Fruit fly (Drosophila melanogaster) whole organism, embryonic: Measurements from ENCODE around the gene CG10750.
A peak's percentile ranks its signal among the peaks of the same experiment; 100 is the strongest.

Source experiments
- CG10321 ChIP-seq: fragments of 200-800 bp; sonication (Bioruptor generic); IDR thresholded peaks from 2 replicates; pipeline ENCODE4 v1.3.6; 2022; ENCODE audit warnings: missing biosample characterization, missing genetic modification characterization
- CG11723 ChIP-seq: fragments of 200-800 bp; sonication (Bioruptor generic); optimal IDR thresholded peaks from 2 replicates; lab custom pipeline; 2017; ENCODE audit warnings: missing biosample characterization, mild to moderate bottlenecking, missing genetic modification characterization
- CG12942 ChIP-seq: fragments of 200-800 bp; sonication (Bioruptor generic); optimal IDR thresholded peaks from 3 replicates; lab custom pipeline; 2016; ENCODE audit warnings: missing biosample characterization, missing genetic modification characterization
- CG14667 ChIP-seq: fragments of 200-800 bp; sonication (Bioruptor generic); IDR thresholded peaks from 2 replicates; pipeline ENCODE4 v1.3.6; 2022; ENCODE audit warnings: missing biosample characterization, missing genetic modification characterization
- CG15011 ChIP-seq: fragments of 200-800 bp; sonication (Bioruptor generic); optimal IDR thresholded peaks from 3 replicates; lab custom pipeline; 2018; ENCODE audit warnings: missing biosample characterization, mild to moderate bottlenecking, missing genetic modification characterization
- CG17359 ChIP-seq: fragments of 200-800 bp; sonication (Bioruptor generic); optimal IDR thresholded peaks from 3 replicates; lab custom pipeline; 2018; ENCODE audit warnings: missing biosample characterization, mild to moderate bottlenecking, missing genetic modification characterization, moderate library complexity
- CG17802 ChIP-seq: fragments of 200-800 bp; sonication (Bioruptor generic); optimal IDR thresholded peaks from 2 replicates; lab custom pipeline; 2018; ENCODE audit warnings: missing biosample characterization, mild to moderate bottlenecking, missing genetic modification characterization, moderate library complexity
- CG2120 ChIP-seq: fragments of 200-800 bp; sonication (Bioruptor generic); optimal IDR thresholded peaks from 3 replicates; lab custom pipeline; 2016; ENCODE audit warnings: missing biosample characterization, missing genetic modification characterization
- CG2712 ChIP-seq: fragments of 200-800 bp; optimal IDR thresholded peaks from 3 replicates; lab custom pipeline; 2019; ENCODE audit warnings: missing biosample characterization, mild to moderate bottlenecking, missing genetic modification characterization, moderate library complexity
- CG32767 ChIP-seq: fragments of 200-800 bp; sonication (Bioruptor generic); IDR thresholded peaks from 2 replicates; pipeline ENCODE4 v1.3.6; 2022; ENCODE audit warnings: missing biosample characterization, missing genetic modification characterization
- CG3995 ChIP-seq: fragments of 200-800 bp; sonication (Bioruptor generic); optimal IDR thresholded peaks from 3 replicates; lab custom pipeline; 2016; ENCODE audit warnings: missing biosample characterization, missing genetic modification characterization
- CG42726 ChIP-seq: fragments of 200-800 bp; sonication (Bioruptor generic); IDR thresholded peaks from 2 replicates; pipeline ENCODE4 v1.3.6; 2022; ENCODE audit warnings: missing biosample characterization, missing genetic modification characterization; ENCODE audit not compliant: partially characterized antibody
- CG6254 ChIP-seq: fragments of 200-800 bp; sonication (Bioruptor generic); optimal IDR thresholded peaks from 3 replicates; lab custom pipeline; 2017; ENCODE audit warnings: mild to moderate bottlenecking, missing biosample characterization, missing genetic modification reagents, missing genetic modification characterization
- CG6683 ChIP-seq: fragments of 200-800 bp; sonication (Bioruptor generic); optimal IDR thresholded peaks from 2 replicates; lab custom pipeline; 2017; ENCODE audit warnings: missing biosample characterization, mild to moderate bottlenecking, missing genetic modification characterization, missing genetic modification reagents
- CG7987 ChIP-seq: fragments of 200-800 bp; sonication (Bioruptor generic); optimal IDR thresholded peaks from 2 replicates; lab custom pipeline; 2018; ENCODE audit warnings: missing biosample characterization, mild to moderate bottlenecking, missing genetic modification characterization, moderate library complexity
- D19B ChIP-seq: fragments of 200-800 bp; sonication (Bioruptor generic); optimal IDR thresholded peaks from 2 replicates; lab custom pipeline; 2017; ENCODE audit warnings: missing biosample characterization, mild to moderate bottlenecking, missing genetic modification characterization
- Eip74EF ChIP-seq, 2 experiments: fragments of 200-800 bp in 1 of 2; fragments of >200 bp in 1 of 2; sonication (Bioruptor generic) in 1 of 2; optimal IDR thresholded peaks; 2 replicates each; lab custom pipeline; 2017 to 2019; ENCODE audit warnings: missing biosample characterization in 2 of 2, missing genetic modification characterization in 2 of 2, mild to moderate bottlenecking in 1 of 2, moderate library complexity in 1 of 2
- Gug ChIP-seq: fragments of 200-800 bp; sonication (Bioruptor generic); IDR thresholded peaks from 4 replicates; pipeline ENCODE4 v1.3.6; 2022; ENCODE audit warnings: missing biosample characterization, missing genetic modification characterization
- Hmx ChIP-seq: fragments of 200-800 bp; sonication (Bioruptor generic); optimal IDR thresholded peaks from 2 replicates; lab custom pipeline; 2016; ENCODE audit warnings: missing biosample characterization, missing genetic modification characterization
- Kr ChIP-seq: fragments of 200-800 bp; sonication (Bioruptor generic); optimal IDR thresholded peaks from 2 replicates; lab custom pipeline; 2017; ENCODE audit warnings: missing biosample characterization, mild to moderate bottlenecking, missing genetic modification characterization
- MESR4 ChIP-seq: fragments of 200-800 bp; sonication (Bioruptor generic); optimal IDR thresholded peaks from 2 replicates; lab custom pipeline; 2018; ENCODE audit warnings: missing biosample characterization, mild to moderate bottlenecking, missing genetic modification characterization, moderate library complexity
- Meics ChIP-seq: fragments of 200-800 bp; sonication (Bioruptor generic); optimal IDR thresholded peaks from 2 replicates; lab custom pipeline; 2017; ENCODE audit warnings: missing biosample characterization, mild to moderate bottlenecking, missing genetic modification characterization
- NC2β ChIP-seq: fragments of 200-800 bp; sonication (Bioruptor generic); optimal IDR thresholded peaks from 2 replicates; lab custom pipeline; 2016; ENCODE audit warnings: missing biosample characterization, missing genetic modification characterization
- Stat92E ChIP-seq, 3 experiments: fragments of >200 bp in 2 of 3; fragments of 200-800 bp in 1 of 3; sonication (Bioruptor generic) in 1 of 3; optimal IDR thresholded peaks; 2 replicates each; lab custom pipeline; 2017 to 2019; ENCODE audit warnings: missing biosample characterization in 3 of 3, missing genetic modification characterization in 3 of 3, mild to moderate bottlenecking in 1 of 3, moderate library complexity in 1 of 3
- Tbp ChIP-seq: fragments of >200 bp; optimal IDR thresholded peaks from 2 replicates; lab custom pipeline; 2018; ENCODE audit warnings: missing biosample characterization, missing genetic modification characterization
- Usf ChIP-seq: fragments of 200-800 bp; sonication (Bioruptor generic); optimal IDR thresholded peaks from 2 replicates; lab custom pipeline; 2017; ENCODE audit warnings: missing genotype, missing biosample characterization, missing genetic modification characterization
- bcd ChIP-seq: fragments of 200-800 bp; sonication (Bioruptor generic); optimal IDR thresholded peaks from 2 replicates; lab custom pipeline; 2017; ENCODE audit warnings: missing biosample characterization, mild to moderate bottlenecking, missing genetic modification characterization
- bsh ChIP-seq, 2 experiments: fragments of 200-800 bp; sonication (Bioruptor generic); optimal IDR thresholded peaks; 2 replicates each; lab custom pipeline; 2017 to 2018; ENCODE audit warnings: mild to moderate bottlenecking in 2 of 2, missing biosample characterization in 2 of 2, missing genetic modification characterization in 2 of 2, moderate library complexity in 1 of 2
- cg ChIP-seq: fragments of 200-800 bp; sonication (Bioruptor generic); optimal IDR thresholded peaks from 3 replicates; lab custom pipeline; 2019; ENCODE audit warnings: missing biosample characterization, mild to moderate bottlenecking, missing genetic modification characterization, moderate library complexity
- cwo ChIP-seq: fragments of 200-800 bp; sonication (Bioruptor generic); optimal IDR thresholded peaks from 3 replicates; lab custom pipeline; 2017; ENCODE audit warnings: missing biosample characterization, missing genetic modification characterization, mild to moderate bottlenecking, moderate library complexity, missing genetic modification reagents
- dmrt99B ChIP-seq: fragments of 200-800 bp; sonication (Bioruptor generic); optimal IDR thresholded peaks from 2 replicates; lab custom pipeline; 2018; ENCODE audit warnings: missing biosample characterization, mild to moderate bottlenecking, missing genetic modification characterization, moderate library complexity
- exex ChIP-seq: fragments of 200-800 bp; sonication (Bioruptor generic); optimal IDR thresholded peaks from 4 replicates; lab custom pipeline; 2018; ENCODE audit warnings: missing biosample characterization, mild to moderate bottlenecking, missing genetic modification characterization, moderate library complexity
- fd96Cb ChIP-seq: fragments of 200-800 bp; sonication (Bioruptor generic); optimal IDR thresholded peaks from 2 replicates; lab custom pipeline; 2018; ENCODE audit warnings: missing biosample characterization, mild to moderate bottlenecking, missing genetic modification characterization, moderate library complexity
- fru ChIP-seq: fragments of >200 bp; optimal IDR thresholded peaks from 2 replicates; lab custom pipeline; 2017
- jigr1 ChIP-seq: fragments of 200-800 bp; sonication (Bioruptor generic); IDR thresholded peaks from 3 replicates; pipeline ENCODE4 v1.3.6; 2022; ENCODE audit warnings: missing biosample characterization, missing genetic modification characterization
- jing ChIP-seq: fragments of 200-800 bp; sonication (Bioruptor generic); optimal IDR thresholded peaks from 2 replicates; lab custom pipeline; 2018; ENCODE audit warnings: missing biosample characterization, mild to moderate bottlenecking, missing genetic modification characterization
- pb ChIP-seq: fragments of 200-800 bp; sonication (Bioruptor generic); optimal IDR thresholded peaks from 3 replicates; lab custom pipeline; 2016; ENCODE audit warnings: missing biosample characterization, missing genetic modification characterization
- pfk ChIP-seq: fragments of 200-800 bp; sonication (Bioruptor generic); optimal IDR thresholded peaks from 2 replicates; lab custom pipeline; 2018; ENCODE audit warnings: missing biosample characterization, mild to moderate bottlenecking, missing genetic modification characterization, moderate library complexity
- pho ChIP-seq: fragments of 200-800 bp; sonication (Bioruptor generic); optimal IDR thresholded peaks from 2 replicates; lab custom pipeline; 2016; ENCODE audit warnings: missing biosample characterization, missing genetic modification characterization
- pita ChIP-seq: fragments of 200-800 bp; sonication (Bioruptor generic); optimal IDR thresholded peaks from 2 replicates; lab custom pipeline; 2017; ENCODE audit warnings: missing biosample characterization, mild to moderate bottlenecking, missing genetic modification characterization
- pros ChIP-seq: fragments of 200-800 bp; sonication (Bioruptor generic); optimal IDR thresholded peaks from 3 replicates; lab custom pipeline; 2019; ENCODE audit warnings: missing biosample characterization, mild to moderate bottlenecking, missing genetic modification characterization, moderate library complexity
- ranshi ChIP-seq: fragments of 200-800 bp; sonication (Bioruptor generic); IDR thresholded peaks from 2 replicates; pipeline ENCODE4 v1.3.6; 2022; ENCODE audit warnings: missing biosample characterization, missing genetic modification characterization
- repo ChIP-seq: fragments of 200-800 bp; sonication (Bioruptor generic); optimal IDR thresholded peaks from 2 replicates; lab custom pipeline; 2016; ENCODE audit warnings: missing biosample characterization, missing genetic modification characterization
- schlank ChIP-seq: fragments of 200-800 bp; sonication (Bioruptor generic); optimal IDR thresholded peaks from 2 replicates; lab custom pipeline; 2018; ENCODE audit warnings: missing biosample characterization, mild to moderate bottlenecking, missing genetic modification characterization
- shn ChIP-seq: fragments of 200-800 bp; sonication (Bioruptor generic); optimal IDR thresholded peaks from 3 replicates; lab custom pipeline; 2016; ENCODE audit warnings: missing biosample characterization, missing genetic modification characterization
- slbo ChIP-seq: fragments of 200-800 bp; sonication (Bioruptor generic); IDR thresholded peaks from 2 replicates; pipeline ENCODE4 v1.3.6; 2022; ENCODE audit warnings: missing biosample characterization, missing genetic modification characterization
- tll ChIP-seq, 2 experiments: fragments of 200-800 bp in 1 of 2; fragments of >200 bp in 1 of 2; sonication (Bioruptor generic) in 1 of 2; optimal IDR thresholded peaks; 2 replicates each; lab custom pipeline; 2017 to 2019; ENCODE audit warnings: missing biosample characterization in 2 of 2, missing genetic modification characterization in 2 of 2, mild to moderate bottlenecking in 1 of 2, moderate library complexity in 1 of 2
- tup ChIP-seq: fragments of 200-800 bp; sonication (Bioruptor generic); optimal IDR thresholded peaks from 2 replicates; lab custom pipeline; 2016; ENCODE audit warnings: missing biosample characterization, mild to moderate bottlenecking, missing genetic modification characterization, moderate library complexity
- unpg ChIP-seq: fragments of 200-800 bp; sonication (Bioruptor generic); optimal IDR thresholded peaks from 3 replicates; lab custom pipeline; 2018; ENCODE audit warnings: missing biosample characterization, mild to moderate bottlenecking, missing genetic modification characterization, moderate library complexity
- vfl ChIP-seq: fragments of 200-800 bp; sonication (Bioruptor generic); optimal IDR thresholded peaks from 2 replicates; lab custom pipeline; 2016; ENCODE audit warnings: missing biosample characterization, missing genetic modification characterization
- wek ChIP-seq: fragments of 200-800 bp; sonication (Bioruptor generic); optimal IDR thresholded peaks from 3 replicates; lab custom pipeline; 2018; ENCODE audit warnings: missing biosample characterization, mild to moderate bottlenecking, missing genetic modification characterization, moderate library complexity

The CG10750 gene

dm6 chr2L:19342018-19342417 lies 42.0 kb downstream of the CG10750 start (continued):
- TF ChIP-seq jigr1 (no peak), CG32767 (no peak), pita (GFP tag; lab: Kevin White, UChicago) (no peak), CG12942 (GFP tag; lab: Kevin White, UChicago) (no peak), pb (GFP tag; lab: Kevin White, UChicago) (no peak), CG15011 (GFP tag; lab: Kevin White, UChicago) (no peak), fd96Cb (tag; lab: Kevin White, UChicago) (peak; percentile 65), CG6254 (GFP tag; lab: Kevin White, UChicago) (peak; percentile 55), schlank (tag; lab: Kevin White, UChicago) (no peak), Hmx (GFP tag; lab: Kevin White, UChicago) (no peak), bcd (GFP tag; lab: Kevin White, UChicago) (no peak), tll (GFP tag; optimal IDR thresholded peaks at IDR 0.05; lab: Kevin White, UChicago) (no peak), Meics (GFP tag; lab: Kevin White, UChicago) (no peak), CG42726 (no peak), pfk (GFP tag; lab: Kevin White, UChicago) (no peak), CG3995 (GFP tag; lab: Kevin White, UChicago) (no peak), CG2120 (GFP tag; lab: Kevin White, UChicago) (no peak), exex (tag; lab: Kevin White, UChicago) (no peak), vfl (GFP tag; lab: Kevin White, UChicago) (no peak), ranshi (GFP tag; lab: Robert Waterston, UW) (no peak), unpg (GFP tag; lab: Kevin White, UChicago) (peak; percentile 68), Gug (no peak), fru (no peak), CG6683 (GFP tag; lab: Kevin White, UChicago) (no peak), cwo (no peak), NC2β (GFP tag; lab: Kevin White, UChicago) (no peak), bsh (GFP tag; optimal IDR thresholded peaks at IDR 0.05; lab: Kevin White, UChicago) (peak; percentile 84 to 92), CG2712 (tag; lab: Kevin White, UChicago) (peak; percentile 76), Stat92E (GFP tag; optimal IDR thresholded peaks at IDR 0.05; lab: Kevin White, UChicago) (no peak), pros (GFP tag; lab: Kevin White, UChicago) (no peak), Usf (GFP tag; lab: Kevin White, UChicago) (no peak), CG17802 (tag; lab: Kevin White, UChicago) (no peak), slbo (GFP tag; lab: Robert Waterston, UW) (no peak), D19B (GFP tag; lab: Kevin White, UChicago) (no peak), Eip74EF (GFP tag; optimal IDR thresholded peaks at IDR 0.05; lab: Kevin White, UChicago) (no peak), Tbp (no peak), tup (GFP tag; lab: Kevin White, UChicago) (no peak), dmrt99B (peak; percentile 52), CG17359 (peak; percentile 41), pho (GFP tag; lab: Kevin White, UChicago) (no peak), MESR4 (GFP tag; lab: Kevin White, UChicago) (no peak), shn (GFP tag; lab: Kevin White, UChicago) (no peak), CG7987 (GFP tag; lab: Kevin White, UChicago) (no peak), repo (GFP tag; lab: Kevin White, UChicago) (peak; percentile 12), CG14667 (GFP tag; lab: Robert Waterston, UW) (no peak), cg (GFP tag; lab: Kevin White, UChicago) (no peak), Kr (GFP tag; lab: Kevin White, UChicago) (no peak), CG11723 (no peak), jing (GFP tag; lab: Kevin White, UChicago) (no peak), wek (GFP tag; lab: Kevin White, UChicago) (no peak), CG10321 (GFP tag; lab: Robert Waterston, UW) (no peak)
